Worm (Caenorhabditis elegans) whole organism, L3 larva: ENCODE results near the gene T10H4.4.

ENCODE experiments used
- fkh-10 ChIP-seq: sonication (generic microtip); optimal IDR thresholded peaks from 2 replicates; lab custom pipeline; 2017; ENCODE audit warnings: missing biosample characterization, missing genetic modification reagents, missing genetic modification characterization
- nfya-1 ChIP-seq: sonication (generic microtip); optimal IDR thresholded peaks from 2 replicates; lab custom pipeline; 2017; ENCODE audit warnings: missing genetic modification characterization, mild to moderate bottlenecking, missing compliant biosample characterization, antibody characterized with exemption, moderate library complexity; ENCODE audit not compliant: insufficient read depth
- nhr-43 ChIP-seq: sonication (generic microtip); optimal IDR thresholded peaks from 2 replicates; lab custom pipeline; 2016; ENCODE audit warnings: mild to moderate bottlenecking, missing genetic modification characterization, missing compliant biosample characterization; ENCODE audit not compliant: poor library complexity, severe bottlenecking

ce11 chrV:15315827-15316527 is 43.8 kb upstream of the T10H4.4 start, which contains the start of the genes srt-22 and nhr-246:
- TF ChIP-seq fkh-10 (GFP tag; lab: Kevin White, UChicago), result no peak
- TF ChIP-seq nfya-1, result no peak
- no peak for TF ChIP-seq nhr-43 (tag; lab: Kevin White, UChicago)
